Worm (Caenorhabditis elegans): ENCODE data around the gene atf-7.
A peak's percentile ranks its signal among the peaks of the same experiment; 100 is the strongest.

The atf-7 gene

ce11 chrIII:4513926-4514325, 15.1 kb upstream of the atf-7 start:
- TF ChIP-seq nhr-237 (tag; optimal IDR thresholded peaks at IDR 0.05) = no peak
- TF ChIP-seq lin-39 (tag; optimal IDR thresholded peaks at IDR 0.05) = peak; percentile 44
- TF ChIP-seq nfya-1 (tag; optimal IDR thresholded peaks at IDR 0.05; ENCODE audit: insufficient read depth) = peak; percentile 53
- TF ChIP-seq ceh-82 (tag; optimal IDR thresholded peaks at IDR 0.05) = no peak
- peak; percentile 49 for TF ChIP-seq hmg-11 (tag; optimal IDR thresholded peaks at IDR 0.05)
- no peak for TF ChIP-seq daf-12 (tag; optimal IDR thresholded peaks at IDR 0.05)
- no peak for TF ChIP-seq mdl-1 (tag; optimal IDR thresholded peaks at IDR 0.05)
- TF ChIP-seq pha-4 (tag; optimal IDR thresholded peaks at IDR 0.05) = peak; percentile 28

- no peak for TF ChIP-seq jun-1 (tag; optimal IDR thresholded peaks at IDR 0.05)
- peak; percentile 52 for TF ChIP-seq ama-1 (optimal IDR thresholded peaks at IDR 0.05)
- TF ChIP-seq zag-1 (tag; optimal IDR thresholded peaks at IDR 0.05) = no peak
- TF ChIP-seq ceh-28 (tag; optimal IDR thresholded peaks at IDR 0.05) = no peak
- TF ChIP-seq unc-62 (GFP tag; optimal IDR thresholded peaks at IDR 0.05) = no peak
- no peak for TF ChIP-seq ceh-16 (tag; optimal IDR thresholded peaks at IDR 0.05)
- TF ChIP-seq ZK546.5 (tag; optimal IDR thresholded peaks at IDR 0.05) = no peak
- no peak for TF ChIP-seq elt-3 (tag; optimal IDR thresholded peaks at IDR 0.05)
- TF ChIP-seq hmg-11 (tag; optimal IDR thresholded peaks at IDR 0.05) = peak; percentile 72
- peak; percentile 30 for TF ChIP-seq lin-39 (tag; optimal IDR thresholded peaks at IDR 0.05)
- no peak for TF ChIP-seq skn-1 (tag; optimal IDR thresholded peaks at IDR 0.05)
- TF ChIP-seq nhr-25 (tag; optimal IDR thresholded peaks at IDR 0.05) = peak; percentile 25
- no peak for TF ChIP-seq tbx-2 (tag; optimal IDR thresholded peaks at IDR 0.05)
- TF ChIP-seq nhr-77 (tag; optimal IDR thresholded peaks at IDR 0.05) = no peak
- TF ChIP-seq unc-39 (tag; optimal IDR thresholded peaks at IDR 0.05) = no peak
- TF ChIP-seq elt-2 (tag; optimal IDR thresholded peaks at IDR 0.05) = peak; percentile 36
- TF ChIP-seq pha-4 (tag; optimal IDR thresholded peaks at IDR 0.05) = peak; percentile 80
- TF ChIP-seq egl-5 (tag; optimal IDR thresholded peaks at IDR 0.05) = peak; percentile 14
- no peak for TF ChIP-seq daf-12 (tag; optimal IDR thresholded peaks at IDR 0.05)
- peak; percentile 39 for TF ChIP-seq elt-1 (tag; optimal IDR thresholded peaks at IDR 0.05)
- TF ChIP-seq snpc-4 (tag; optimal IDR thresholded peaks at IDR 0.05) = peak; percentile 69
- peak; percentile 79 for TF ChIP-seq nfya-1 (tag; optimal IDR thresholded peaks at IDR 0.05; ENCODE audit: insufficient read depth)
- no peak for TF ChIP-seq fkh-2 (tag; optimal IDR thresholded peaks at IDR 0.05)
- no peak for TF ChIP-seq lsy-12 (tag; optimal IDR thresholded peaks at IDR 0.05)
- no peak for TF ChIP-seq nhr-67 (tag; optimal IDR thresholded peaks at IDR 0.05)
- TF ChIP-seq nhr-23 (tag; optimal IDR thresholded peaks at IDR 0.05) = peak; percentile 18
- no peak for TF ChIP-seq nhr-28 (tag; optimal IDR thresholded peaks at IDR 0.05)
- no peak for TF ChIP-seq mdl-1 (tag; optimal IDR thresholded peaks at IDR 0.05)
- TF ChIP-seq aly-2 (tag; optimal IDR thresholded peaks at IDR 0.05) = no peak
- no peak for TF ChIP-seq fkh-10 (GFP tag; optimal IDR thresholded peaks at IDR 0.05)
- TF ChIP-seq R02D3.7 (tag; optimal IDR thresholded peaks at IDR 0.05) = no peak
- no peak for TF ChIP-seq ztf-11 (tag; optimal IDR thresholded peaks at IDR 0.05)
- TF ChIP-seq egl-27 (tag; optimal IDR thresholded peaks at IDR 0.05) = no peak
- TF ChIP-seq lin-15B (tag; optimal IDR thresholded peaks at IDR 0.05) = peak; percentile 53
- no peak for TF ChIP-seq eor-1 (tag; optimal IDR thresholded peaks at IDR 0.05)
- no peak for TF ChIP-seq mml-1 (tag; optimal IDR thresholded peaks at IDR 0.05)
- no peak for TF ChIP-seq nhr-12 (tag; optimal IDR thresholded peaks at IDR 0.05)
- TF ChIP-seq nhr-11 (tag; optimal IDR thresholded peaks at IDR 0.05) = no peak
- TF ChIP-seq ceh-82 (tag; optimal IDR thresholded peaks at IDR 0.05) = no peak
- no peak for TF ChIP-seq nhr-76 (tag; optimal IDR thresholded peaks at IDR 0.05)
- TF ChIP-seq nhr-237 (tag; optimal IDR thresholded peaks at IDR 0.05) = no peak
- TF ChIP-seq fos-1 (tag; optimal IDR thresholded peaks at IDR 0.05) = no peak
- no peak for TF ChIP-seq ztf-4 (tag; optimal IDR thresholded peaks at IDR 0.05)
- no peak for TF ChIP-seq pqm-1 (tag; optimal IDR thresholded peaks at IDR 0.05)
- no peak for TF ChIP-seq sea-2 (GFP tag; optimal IDR thresholded peaks at IDR 0.05)
- no peak for TF ChIP-seq nhr-43 (tag; optimal IDR thresholded peaks at IDR 0.05; ENCODE audit: poor library complexity, severe bottlenecking)
- TF ChIP-seq ceh-9 (tag; optimal IDR thresholded peaks at IDR 0.05) = no peak
Measured at ce11 chrIII:4508064-4508905, 9.4 kb upstream of the atf-7 start, which contains the start of the genes cct-5 and F25F2.1. Gene cct-5 (minus strand): TSS chrIII:4508114. Gene F25F2.1 (plus strand): TSS chrIII:4508855.
